Worm (Caenorhabditis elegans) whole organism, young adult: ENCODE measurements around the gene snb-1.
A peak's percentile ranks its signal among the peaks of the same experiment; 100 is the strongest.

Source experiments
- B0336.3 ChIP-seq: fragments of 200-800 bp; sonication (Bioruptor generic); IDR thresholded peaks from 2 replicates; pipeline ENCODE4 v1.3.6; 2022; ENCODE audit warnings: missing genetic modification characterization, missing compliant biosample characterization
- C06A6.2 ChIP-seq: fragments of 200-800 bp; sonication (Bioruptor generic); conservative IDR thresholded peaks from 2 replicates; pipeline ENCODE4 v1.3.6; 2022; ENCODE audit warnings: missing genetic modification characterization, missing compliant biosample characterization
- C17E4.6 ChIP-seq: fragments of 200-800 bp; sonication (Bioruptor generic); IDR thresholded peaks from 2 replicates; pipeline ENCODE4 v1.3.6; 2022; ENCODE audit warnings: missing genetic modification reagents, missing genetic modification characterization, missing compliant biosample characterization
- D2030.7 ChIP-seq: fragments of 200-800 bp; sonication (Bioruptor generic); IDR thresholded peaks from 2 replicates; pipeline ENCODE4 v1.3.6; 2022; ENCODE audit warnings: missing genetic modification reagents, missing genetic modification characterization, missing compliant biosample characterization
- F10E7.11 ChIP-seq: sonication (generic microtip); optimal IDR thresholded peaks from 2 replicates; lab custom pipeline; 2017; ENCODE audit warnings: mild to moderate bottlenecking, missing genetic modification characterization, moderate library complexity, missing compliant biosample characterization
- F37B4.10 ChIP-seq: fragments of 200-800 bp; sonication (Bioruptor generic); IDR thresholded peaks from 2 replicates; pipeline ENCODE4 v1.3.6; 2022; ENCODE audit warnings: missing genetic modification characterization, missing compliant biosample characterization
- F39B2.1 ChIP-seq: fragments of 200-800 bp; sonication (Bioruptor generic); IDR thresholded peaks from 2 replicates; pipeline ENCODE4 v1.3.6; 2022; ENCODE audit warnings: missing genetic modification reagents, missing genetic modification characterization, missing compliant biosample characterization
- F57C9.4 ChIP-seq: sonication (generic microtip); optimal IDR thresholded peaks from 2 replicates; lab custom pipeline; 2017; ENCODE audit warnings: mild to moderate bottlenecking, missing genetic modification characterization, missing compliant biosample characterization
- Y53F4B.3 ChIP-seq: fragments of 200-800 bp; sonication (Bioruptor generic); IDR thresholded peaks from 2 replicates; pipeline ENCODE4 v1.3.6; 2022; ENCODE audit warnings: missing genetic modification reagents, missing genetic modification characterization, missing compliant biosample characterization
- ama-1 ChIP-seq, 3 experiments: fragments of 150-350 bp in 1 of 3; sonication (generic microtip) in 2 of 3; optimal IDR thresholded peaks; 2 replicates each; lab custom pipeline; 2014 to 2018; ENCODE audit warnings: missing biosample characterization in 2 of 3, missing genetic modification characterization in 2 of 3, missing genetic modification reagents in 2 of 3
- athp-1 ChIP-seq: sonication (generic microtip); optimal IDR thresholded peaks from 2 replicates; lab custom pipeline; 2017; ENCODE audit warnings: mild to moderate bottlenecking, missing genetic modification characterization, missing compliant biosample characterization
- attf-6 ChIP-seq: fragments of 200-800 bp; sonication (Bioruptor generic); IDR thresholded peaks from 2 replicates; pipeline ENCODE4 v1.3.6; 2022; ENCODE audit warnings: missing genetic modification reagents, missing genetic modification characterization, missing compliant biosample characterization
- cebp-1 ChIP-seq, 2 experiments: fragments of 200-800 bp in 1 of 2; sonication (Bioruptor generic) in 1 of 2; sonication (generic microtip) in 1 of 2; IDR thresholded peaks in 1 of 2; optimal IDR thresholded peaks in 1 of 2; 2 replicates each; pipeline versions ENCODE4 v1.3.6 to Lab custom; 2017 to 2022; ENCODE audit warnings: missing compliant biosample characterization in 2 of 2, missing genetic modification characterization in 2 of 2, mild to moderate bottlenecking in 1 of 2, missing genetic modification reagents in 1 of 2, moderate library complexity in 1 of 2
- ceh-100 ChIP-seq: fragments of 200-800 bp; sonication (Bioruptor generic); IDR thresholded peaks from 2 replicates; pipeline ENCODE4 v1.3.6; 2022; ENCODE audit warnings: missing genetic modification reagents, missing genetic modification characterization, missing compliant biosample characterization
- ceh-27 ChIP-seq: fragments of 200-800 bp; sonication (Bioruptor generic); optimal IDR thresholded peaks from 2 replicates; lab custom pipeline; 2018; ENCODE audit warnings: mild to moderate bottlenecking, missing genetic modification characterization, moderate library complexity, missing compliant biosample characterization
- ceh-79 ChIP-seq: sonication (generic microtip); optimal IDR thresholded peaks from 2 replicates; lab custom pipeline; 2017; ENCODE audit warnings: mild to moderate bottlenecking, missing genetic modification characterization, missing compliant biosample characterization
- ceh-91 ChIP-seq: fragments of 200-800 bp; sonication (Bioruptor generic); IDR thresholded peaks from 2 replicates; pipeline ENCODE4 v1.3.6; 2022; ENCODE audit warnings: missing genetic modification reagents, missing genetic modification characterization, missing compliant biosample characterization
- dpff-1 ChIP-seq: sonication (generic microtip); optimal IDR thresholded peaks from 2 replicates; lab custom pipeline; 2017; ENCODE audit warnings: mild to moderate bottlenecking, missing genetic modification characterization, missing compliant biosample characterization
- efl-1 ChIP-seq: fragments of 150-350 bp; optimal IDR thresholded peaks from 2 replicates; lab custom pipeline; 2014; ENCODE audit warnings: missing biosample characterization, missing genetic modification reagents, missing genetic modification characterization
- egl-44 ChIP-seq: fragments of 200-800 bp; sonication (Bioruptor generic); IDR thresholded peaks from 2 replicates; pipeline ENCODE4 v1.3.6; 2022; ENCODE audit warnings: missing genetic modification reagents, missing genetic modification characterization, missing compliant biosample characterization
- egrh-3 ChIP-seq: fragments of 200-800 bp; sonication (Bioruptor generic); IDR thresholded peaks from 2 replicates; pipeline ENCODE4 v1.3.6; 2022; ENCODE audit warnings: missing genetic modification reagents, missing genetic modification characterization, missing compliant biosample characterization
- him-1 ChIP-seq: sonication (generic microtip); optimal IDR thresholded peaks from 2 replicates; lab custom pipeline; 2016; ENCODE audit warnings: missing genotype, missing genetic modification reagents, missing genetic modification characterization, missing compliant biosample characterization
- hlh-26 ChIP-seq: fragments of 200-800 bp; sonication (Bioruptor generic); conservative IDR thresholded peaks from 2 replicates; pipeline ENCODE4 v1.3.6; 2022; ENCODE audit warnings: missing genetic modification reagents, missing genetic modification characterization, missing compliant biosample characterization
- hmg-20 ChIP-seq: fragments of 200-800 bp; sonication (Bioruptor generic); IDR thresholded peaks from 2 replicates; pipeline ENCODE4 v1.3.6; 2022; ENCODE audit warnings: missing genetic modification reagents, missing genetic modification characterization, missing compliant biosample characterization
- hrde-1 ChIP-seq: sonication (generic microtip); optimal IDR thresholded peaks from 2 replicates; lab custom pipeline; 2016; ENCODE audit warnings: missing genetic modification characterization, mild to moderate bottlenecking, missing compliant biosample characterization, moderate library complexity, missing genotype, missing genetic modification reagents, borderline replicate concordance
- hsf-1 ChIP-seq: fragments of 200-800 bp; sonication (Bioruptor generic); IDR thresholded peaks from 2 replicates; pipeline ENCODE4 v1.3.6; 2022; ENCODE audit warnings: missing genetic modification reagents, missing genetic modification characterization, missing compliant biosample characterization
- let-607 ChIP-seq, 2 experiments: fragments of 200-800 bp in 1 of 2; sonication (Bioruptor generic) in 1 of 2; sonication (generic microtip) in 1 of 2; optimal IDR thresholded peaks; 2 replicates each; lab custom pipeline; 2016 to 2018; ENCODE audit warnings: mild to moderate bottlenecking in 2 of 2, missing compliant biosample characterization in 2 of 2, missing genetic modification characterization in 2 of 2, moderate library complexity in 2 of 2, missing genotype in 1 of 2
- lin-26 ChIP-seq: fragments of 200-800 bp; sonication (Bioruptor generic); IDR thresholded peaks from 2 replicates; pipeline ENCODE4 v1.3.6; 2022; ENCODE audit warnings: missing genetic modification reagents, missing genetic modification characterization, missing compliant biosample characterization
- lin-35 ChIP-seq, 3 experiments: fragments of 150-350 bp in 2 of 3; sonication (generic microtip) in 1 of 3; optimal IDR thresholded peaks; 2 replicates each; lab custom pipeline; 2014 to 2018; ENCODE audit warnings: missing biosample characterization in 3 of 3, missing genetic modification characterization in 3 of 3, missing genetic modification reagents in 3 of 3
- lin-54 ChIP-seq: fragments of 200-800 bp; sonication (Bioruptor generic); optimal IDR thresholded peaks from 2 replicates; lab custom pipeline; 2018; ENCODE audit warnings: mild to moderate bottlenecking, missing genetic modification characterization, missing compliant biosample characterization
- madf-10 ChIP-seq: sonication (generic microtip); optimal IDR thresholded peaks from 2 replicates; lab custom pipeline; 2016; ENCODE audit warnings: mild to moderate bottlenecking, missing genetic modification characterization, missing compliant biosample characterization
- madf-3 ChIP-seq: fragments of 200-800 bp; sonication (Bioruptor generic); IDR thresholded peaks from 2 replicates; pipeline ENCODE4 v1.3.6; 2022; ENCODE audit warnings: missing genetic modification reagents, missing genetic modification characterization, missing compliant biosample characterization
- madf-6 ChIP-seq: fragments of 200-800 bp; sonication (Bioruptor generic); IDR thresholded peaks from 2 replicates; pipeline ENCODE4 v1.3.6; 2022; ENCODE audit warnings: missing genetic modification reagents, missing genetic modification characterization, missing compliant biosample characterization
- mes-4 ChIP-seq: sonication (generic microtip); optimal IDR thresholded peaks from 2 replicates; lab custom pipeline; 2016; ENCODE audit warnings: missing genotype, missing genetic modification characterization, missing compliant biosample characterization
- nfyb-1 ChIP-seq: fragments of 200-800 bp; sonication (Bioruptor generic); IDR thresholded peaks from 2 replicates; pipeline ENCODE4 v1.3.6; 2022; ENCODE audit warnings: missing genetic modification reagents, missing genetic modification characterization, missing compliant biosample characterization
- nhr-80 ChIP-seq: sonication (generic microtip); optimal IDR thresholded peaks from 2 replicates; lab custom pipeline; 2016; ENCODE audit warnings: missing genetic modification characterization, missing compliant biosample characterization
- pha-4 ChIP-seq: fragments of 150-350 bp; sonication (generic microtip); optimal IDR thresholded peaks from 2 replicates; lab custom pipeline; 2014; ENCODE audit warnings: missing biosample characterization, missing genetic modification reagents, missing genetic modification characterization
- rcor-1 ChIP-seq: fragments of 200-800 bp; sonication (Bioruptor generic); IDR thresholded peaks from 2 replicates; pipeline ENCODE4 v1.3.6; 2022; ENCODE audit warnings: missing genetic modification reagents, missing genetic modification characterization, missing compliant biosample characterization
- sea-2 ChIP-seq: fragments of 200-800 bp; sonication (Bioruptor generic); IDR thresholded peaks from 2 replicates; pipeline ENCODE4 v1.3.6; 2022; ENCODE audit warnings: missing genetic modification characterization, missing compliant biosample characterization
- sptf-2 ChIP-seq: fragments of 200-800 bp; sonication (Bioruptor generic); optimal IDR thresholded peaks from 2 replicates; lab custom pipeline; 2018; ENCODE audit warnings: mild to moderate bottlenecking, missing genetic modification characterization, missing compliant biosample characterization
- tlf-1 ChIP-seq: fragments of 200-800 bp; sonication (Bioruptor generic); optimal IDR thresholded peaks from 2 replicates; lab custom pipeline; 2018; ENCODE audit warnings: mild to moderate bottlenecking, missing genetic modification characterization, missing compliant biosample characterization
- unc-130 ChIP-seq: sonication (generic microtip); optimal IDR thresholded peaks from 2 replicates; lab custom pipeline; 2016; ENCODE audit warnings: missing genetic modification reagents, missing genetic modification characterization, missing compliant biosample characterization
- zim-3 ChIP-seq: sonication (generic microtip); optimal IDR thresholded peaks from 2 replicates; lab custom pipeline; 2017; ENCODE audit warnings: mild to moderate bottlenecking, missing genetic modification characterization, moderate library complexity, missing compliant biosample characterization
- ztf-18 ChIP-seq: sonication (generic microtip); optimal IDR thresholded peaks from 2 replicates; lab custom pipeline; 2016; ENCODE audit warnings: missing genotype, mild to moderate bottlenecking, missing genetic modification characterization, missing compliant biosample characterization

The snb-1 gene

ce11 chrV:6655174-6655573 lies 1.1 kb downstream of the snb-1 start, which contains the start of gene syx-18 (continued):
- TF ChIP-seq F39B2.1 (GFP tag; lab: Robert Waterston, UW) (0 out of 2 replicates have a peak, but pooled peaks have one; percentile 9), efl-1 (GFP tag; lab: Kevin White, UChicago) (no peak), hsf-1 (0 out of 2 replicates have a peak, but pooled peaks have one; percentile 48), ceh-79 (tag; lab: Kevin White, UChicago) (no peak), F37B4.10 (GFP tag; lab: Robert Waterston, UW) (no peak), hrde-1 (no peak), ceh-27 (GFP tag; lab: Kevin White, UChicago) (no peak), ceh-100 (GFP tag; lab: Robert Waterston, UW) (no peak), athp-1 (tag; lab: Kevin White, UChicago) (peak; percentile 63), pha-4 (tag; lab: Kevin White, UChicago) (no peak), hlh-26 (GFP tag; lab: Robert Waterston, UW) (no peak), ceh-91 (GFP tag; lab: Robert Waterston, UW) (no peak), let-607 (tag; optimal IDR thresholded peaks at IDR 0.05; lab: Kevin White, UChicago) (peak in 1 of 2 experiments; percentile 38), lin-54 (no peak), Y53F4B.3 (GFP tag; lab: Robert Waterston, UW) (no peak), madf-3 (GFP tag; lab: Robert Waterston, UW) (no peak), egrh-3 (GFP tag; lab: Robert Waterston, UW) (no peak), sptf-2 (GFP tag; lab: Kevin White, UChicago) (no peak), D2030.7 (0 out of 2 replicates have a peak, but pooled peaks have one; percentile 26), F57C9.4 (tag; lab: Kevin White, UChicago) (no peak), lin-35 (GFP tag; optimal IDR thresholded peaks at IDR 0.05; lab: Kevin White, UChicago) (peak in 2 of 3 experiments; percentile 33 to 43), lin-26 (GFP tag; lab: Robert Waterston, UW) (no peak), cebp-1 (GFP tag; IDR thresholded peaks at IDR 0.05; lab: Robert Waterston, UW) (no peak), cebp-1 (tag; optimal IDR thresholded peaks at IDR 0.05; lab: Kevin White, UChicago) (peak; percentile 34), egl-44 (GFP tag; lab: Robert Waterston, UW) (no peak), F10E7.11 (tag; lab: Kevin White, UChicago) (no peak), madf-6 (GFP tag; lab: Robert Waterston, UW) (peak; percentile 53), madf-10 (no peak), C17E4.6 (GFP tag; lab: Robert Waterston, UW) (no peak), unc-130 (GFP tag; lab: Kevin White, UChicago) (no peak), tlf-1 (GFP tag; lab: Kevin White, UChicago) (no peak), dpff-1 (tag; lab: Kevin White, UChicago) (no peak), ztf-18 (tag; lab: Kevin White, UChicago) (no peak), zim-3 (tag; lab: Kevin White, UChicago) (no peak), him-1 (tag; lab: Kevin White, UChicago) (peak; percentile 11), ama-1 (optimal IDR thresholded peaks at IDR 0.05; lab: Kevin White, UChicago) (peak; percentile 18), ama-1 (GFP tag; optimal IDR thresholded peaks at IDR 0.05; lab: Kevin White, UChicago) (peak in 1 of 2 experiments; percentile 49), nfyb-1 (GFP tag; lab: Robert Waterston, UW) (no peak; the same call in 1 of the 2 replicates), nhr-80 (tag; lab: Kevin White, UChicago) (no peak), attf-6 (GFP tag; lab: Robert Waterston, UW) (no peak), sea-2 (GFP tag; lab: Robert Waterston, UW) (no peak), hmg-20 (no peak), mes-4 (tag; lab: Kevin White, UChicago) (no peak), B0336.3 (GFP tag; lab: Robert Waterston, UW) (peak; percentile 33; the same call in 1 of the 2 replicates), rcor-1 (GFP tag; lab: Robert Waterston, UW) (peak; percentile 30; the same call in 1 of the 2 replicates), C06A6.2 (GFP tag; lab: Robert Waterston, UW) (no peak)
